Worm (Caenorhabditis elegans) whole organism, late embryonic: ENCODE data around the gene lgc-5.

Source experiments
- T23F11.4 ChIP-seq: fragments of 200-800 bp; sonication (Bioruptor generic); optimal IDR thresholded peaks from 2 replicates; lab custom pipeline; 2018; ENCODE audit warnings: mild to moderate bottlenecking, missing genetic modification characterization, missing compliant biosample characterization
- ama-1 ChIP-seq: fragments of 150-350 bp; optimal IDR thresholded peaks from 2 replicates; lab custom pipeline; 2014
- ceh-9 ChIP-seq: sonication (generic microtip); optimal IDR thresholded peaks from 2 replicates; lab custom pipeline; 2016; ENCODE audit warnings: mild to moderate bottlenecking, missing genetic modification characterization, inconsistent platforms, missing compliant biosample characterization
- hlh-6 ChIP-seq: sonication (generic microtip); optimal IDR thresholded peaks from 2 replicates; lab custom pipeline; 2016; ENCODE audit warnings: missing genotype, missing genetic modification characterization, missing compliant biosample characterization
- lin-11 ChIP-seq: fragments of 200-800 bp; sonication (Bioruptor generic); optimal IDR thresholded peaks from 2 replicates; lab custom pipeline; 2018; ENCODE audit warnings: mild to moderate bottlenecking, missing genetic modification characterization, missing compliant biosample characterization
- madf-2 ChIP-seq: sonication (generic microtip); optimal IDR thresholded peaks from 2 replicates; lab custom pipeline; 2017; ENCODE audit warnings: missing genetic modification characterization, missing compliant biosample characterization
- nhr-11 ChIP-seq: fragments of 150-350 bp; optimal IDR thresholded peaks from 2 replicates; lab custom pipeline; 2014; ENCODE audit warnings: missing biosample characterization, missing genetic modification characterization
- nhr-232 ChIP-seq: sonication (generic microtip); optimal IDR thresholded peaks from 2 replicates; lab custom pipeline; 2016; ENCODE audit warnings: missing genetic modification characterization, missing compliant biosample characterization
- pag-3 ChIP-seq: sonication (generic microtip); optimal IDR thresholded peaks from 2 replicates; lab custom pipeline; 2016; ENCODE audit warnings: missing compliant biosample characterization, missing genetic modification characterization, borderline replicate concordance
- pqm-1 ChIP-seq: sonication (generic microtip); optimal IDR thresholded peaks from 2 replicates; lab custom pipeline; 2016; ENCODE audit warnings: missing genetic modification characterization, missing compliant biosample characterization
- tbx-2 ChIP-seq: sonication (generic microtip); optimal IDR thresholded peaks from 2 replicates; lab custom pipeline; 2016; ENCODE audit warnings: missing genetic modification characterization, missing compliant biosample characterization

ce11 chrIV:8379278-8379677 lies 36.8 kb downstream of the lgc-5 start, which contains the start of gene nap-1:
- TF ChIP-seq hlh-6 (tag; lab: Kevin White, UChicago) (no peak), pag-3 (tag; lab: Kevin White, UChicago) (no peak), lin-11 (no peak), ama-1 (lab: Kevin White, UChicago) (no peak), pqm-1 (tag; lab: Kevin White, UChicago) (no peak), madf-2 (tag; lab: Kevin White, UChicago) (no peak), ceh-9 (tag; lab: Kevin White, UChicago) (no peak), nhr-232 (tag; lab: Kevin White, UChicago) (no peak), tbx-2 (tag; lab: Kevin White, UChicago) (no peak), nhr-11 (tag; lab: Kevin White, UChicago) (no peak), T23F11.4 (GFP tag; lab: Kevin White, UChicago) (no peak)
